Worm (Caenorhabditis elegans): ENCODE measurements around the gene C31A11.13.

- TF ChIP-seq pqm-1 (tag; optimal IDR thresholded peaks at IDR 0.05) (no peak), nhr-77 (tag; optimal IDR thresholded peaks at IDR 0.05) (no peak), ama-1 (optimal IDR thresholded peaks at IDR 0.05) (no peak), jun-1 (tag; optimal IDR thresholded peaks at IDR 0.05) (no peak), egl-27 (tag; optimal IDR thresholded peaks at IDR 0.05) (no peak), unc-62 (GFP tag; optimal IDR thresholded peaks at IDR 0.05) (no peak), snpc-4 (tag; optimal IDR thresholded peaks at IDR 0.05) (no peak), pha-4 (tag; optimal IDR thresholded peaks at IDR 0.05) (no peak), nhr-12 (tag; optimal IDR thresholded peaks at IDR 0.05) (no peak), tbx-2 (tag; optimal IDR thresholded peaks at IDR 0.05) (no peak), lin-15B (tag; optimal IDR thresholded peaks at IDR 0.05) (no peak), unc-39 (tag; optimal IDR thresholded peaks at IDR 0.05) (no peak), nhr-23 (tag; optimal IDR thresholded peaks at IDR 0.05) (no peak)
Measured at ce11 chrV:16266514-16266913, 35.8 kb downstream of the C31A11.13 start, which contains the start of gene T13F3.4.
